ENCODE assay signal across 2 fruit fly cellular contexts in genomic region chr3R:3789607-3790268, dm6.
TF ChIP-seq lines count a peak whose summit lies in the region.

No protein-coding gene starts in this region.

- TF ChIP-seq CTCF in whole organism, embryonic (GFP tag; optimal IDR thresholded peaks at IDR 0.05; lab: Kevin White, UChicago): no peak

TF ChIP-seq in whole organism, embryonic, 481 proteins besides CTCF, POLR2A, EP300 and RAD21 (continues in another document):
- TF ChIP-seq CG4617 (GFP tag; optimal IDR thresholded peaks at IDR 0.05; lab: Kevin White, UChicago; ENCODE audit: borderline replicate concordance): peak; percentile 56
- TF ChIP-seq CG1024 (GFP tag; IDR thresholded peaks at IDR 0.05; lab: Robert Waterston, UW): peak; percentile 99
- TF ChIP-seq row (GFP tag; IDR thresholded peaks at IDR 0.05; lab: Robert Waterston, UW): peak; percentile 72; the same call in 2 of the 3 replicates
- peak; percentile 43 for TF ChIP-seq pzg (GFP tag; optimal IDR thresholded peaks at IDR 0.05; lab: Kevin White, UChicago)
- TF ChIP-seq Doc3 (GFP tag; IDR thresholded peaks at IDR 0.05; lab: Robert Waterston, UW; ENCODE audit: partially characterized antibody): no peak
- TF ChIP-seq CG2116 (GFP tag; optimal IDR thresholded peaks at IDR 0.05; lab: Kevin White, UChicago): no peak
- peak; percentile 50; the same call in 1 of the 3 replicates for TF ChIP-seq CG2199 (GFP tag; IDR thresholded peaks at IDR 0.05; lab: Robert Waterston, UW)
- no peak for TF ChIP-seq ro (GFP tag; IDR thresholded peaks at IDR 0.05; lab: Robert Waterston, UW)
- TF ChIP-seq tio (GFP tag; optimal IDR thresholded peaks at IDR 0.05; lab: Kevin White, UChicago): no peak
- TF ChIP-seq CG2875 (GFP tag; optimal IDR thresholded peaks at IDR 0.05; lab: Kevin White, UChicago): no peak
- TF ChIP-seq phol (tag; optimal IDR thresholded peaks at IDR 0.05; lab: Kevin White, UChicago): peak; percentile 37
- TF ChIP-seq CG8290 (GFP tag; optimal IDR thresholded peaks at IDR 0.05; lab: Kevin White, UChicago): peak; percentile 80
- TF ChIP-seq CG8290 (tag; optimal IDR thresholded peaks at IDR 0.05; lab: Kevin White, UChicago): peak in 1 of 2 experiments; percentile 2
- TF ChIP-seq CG2712 (tag; optimal IDR thresholded peaks at IDR 0.05; lab: Kevin White, UChicago): peak; percentile 12
- TF ChIP-seq CG12104 (GFP tag; optimal IDR thresholded peaks at IDR 0.05; lab: Kevin White, UChicago): no peak
- TF ChIP-seq pfk (GFP tag; optimal IDR thresholded peaks at IDR 0.05; lab: Kevin White, UChicago): peak; percentile 92
- peak; percentile 9; the same call in 1 of the 3 replicates for TF ChIP-seq CG17361 (GFP tag; IDR thresholded peaks at IDR 0.05; lab: Robert Waterston, UW)
- peak; percentile 63 for TF ChIP-seq nmo (GFP tag; optimal IDR thresholded peaks at IDR 0.05; lab: Kevin White, UChicago)
- TF ChIP-seq CG30020 (tag; optimal IDR thresholded peaks at IDR 0.05; lab: Kevin White, UChicago): peak; percentile 100
- peak; percentile 44; the same call in 1 of the 2 replicates for TF ChIP-seq CG32767 (GFP tag; IDR thresholded peaks at IDR 0.05; lab: Robert Waterston, UW)
- 0 out of 2 replicates have a peak, but pooled peaks have one; percentile 25 for TF ChIP-seq MBD-R2 (GFP tag; IDR thresholded peaks at IDR 0.05; lab: Robert Waterston, UW)
- peak; percentile 36 for TF ChIP-seq CG3995 (GFP tag; optimal IDR thresholded peaks at IDR 0.05; lab: Kevin White, UChicago)
- TF ChIP-seq zen (tag; optimal IDR thresholded peaks at IDR 0.05; lab: Kevin White, UChicago): peak; percentile 31
- TF ChIP-seq CG12659 (GFP tag; optimal IDR thresholded peaks at IDR 0.05; lab: Kevin White, UChicago): peak; percentile 24
- peak; percentile 14 for TF ChIP-seq CoRest (tag; optimal IDR thresholded peaks at IDR 0.05; lab: Kevin White, UChicago)
- peak; percentile 44 for TF ChIP-seq Abd-B (GFP tag; optimal IDR thresholded peaks at IDR 0.05; lab: Kevin White, UChicago)
- peak; percentile 1 for TF ChIP-seq Ets97D (GFP tag; optimal IDR thresholded peaks at IDR 0.05; lab: Kevin White, UChicago)
- TF ChIP-seq CG7928 (GFP tag; optimal IDR thresholded peaks at IDR 0.05; lab: Kevin White, UChicago): no peak
- no peak for TF ChIP-seq CG18262 (tag; optimal IDR thresholded peaks at IDR 0.05; lab: Kevin White, UChicago)
- TF ChIP-seq dmrt11E (tag; optimal IDR thresholded peaks at IDR 0.05; lab: Kevin White, UChicago): peak; percentile 5
- no peak for TF ChIP-seq salm (tag; optimal IDR thresholded peaks at IDR 0.05; lab: Kevin White, UChicago)
- peak; percentile 90 for TF ChIP-seq CG7357 (GFP tag; IDR thresholded peaks at IDR 0.05; lab: Robert Waterston, UW)
- no peak for TF ChIP-seq trh (GFP tag; optimal IDR thresholded peaks at IDR 0.05; lab: Kevin White, UChicago)
- no peak for TF ChIP-seq CG34224 (GFP tag; IDR thresholded peaks at IDR 0.05; lab: Robert Waterston, UW; ENCODE audit: partially characterized antibody)
- TF ChIP-seq ssp (GFP tag; IDR thresholded peaks at IDR 0.05; lab: Robert Waterston, UW): peak; percentile 99
- TF ChIP-seq CG8089 (GFP tag; optimal IDR thresholded peaks at IDR 0.05; lab: Kevin White, UChicago): peak; percentile 63
- peak; percentile 36; the same call in 1 of the 2 replicates for TF ChIP-seq slbo (GFP tag; IDR thresholded peaks at IDR 0.05; lab: Robert Waterston, UW)
- peak; percentile 19 for TF ChIP-seq CG14710 (tag; optimal IDR thresholded peaks at IDR 0.05; lab: Kevin White, UChicago)
- TF ChIP-seq CG1603 (tag; optimal IDR thresholded peaks at IDR 0.05; lab: Kevin White, UChicago): peak; percentile 100
- peak in 1 of 2 experiments; percentile 5 for TF ChIP-seq Dfd (GFP tag; optimal IDR thresholded peaks at IDR 0.05; lab: Kevin White, UChicago)
- TF ChIP-seq PHDP (tag; optimal IDR thresholded peaks at IDR 0.05; lab: Kevin White, UChicago): no peak
- TF ChIP-seq CG16815 (GFP tag; optimal IDR thresholded peaks at IDR 0.05; lab: Kevin White, UChicago): no peak
- peak; percentile 64 for TF ChIP-seq sens (GFP tag; lab: Kevin White, UChicago)
- TF ChIP-seq CG14667 (GFP tag; IDR thresholded peaks at IDR 0.05; lab: Robert Waterston, UW): peak; percentile 69; the same call in 1 of the 2 replicates

TF ChIP-seq in whole organism, wandering third instar larva, 38 proteins besides CTCF, POLR2A, EP300 and RAD21:
- no peak for TF ChIP-seq jim (GFP tag; optimal IDR thresholded peaks at IDR 0.05; lab: Kevin White, UChicago)
- no peak for TF ChIP-seq br (GFP tag; optimal IDR thresholded peaks at IDR 0.05; lab: Kevin White, UChicago)
- peak; percentile 57 for TF ChIP-seq N (GFP tag; optimal IDR thresholded peaks at IDR 0.05; lab: Kevin White, UChicago)
- no peak for TF ChIP-seq pan (optimal IDR thresholded peaks at IDR 0.05; lab: Kevin White, UChicago)
- TF ChIP-seq woc (GFP tag; optimal IDR thresholded peaks at IDR 0.05; lab: Kevin White, UChicago): peak; percentile 37
- TF ChIP-seq Sp1 (GFP tag; optimal IDR thresholded peaks at IDR 0.05; lab: Kevin White, UChicago): no peak
- no peak for TF ChIP-seq dsf (GFP tag; optimal IDR thresholded peaks at IDR 0.05; lab: Kevin White, UChicago; ENCODE audit: borderline replicate concordance)

Comparison
In these comparisons a context has a peak if more than half of its experiments do, and no peak if none do; other contexts are left out.
1. Of the 10 proteins assayed by ChIP-seq in both whole organism, embryonic and whole organism, wandering third instar larva: peak only in whole organism, embryonic: Abd-B; only in whole organism, wandering third instar larva: none; in both: none; in neither: 8; mixed calls (peak in some experiments, not most) for 1.